Fruit fly (Drosophila melanogaster): ENCODE measurements around the gene Nha2.

- no peak for TF ChIP-seq fru (GFP tag; optimal IDR thresholded peaks at IDR 0.05)
- no peak for TF ChIP-seq N (GFP tag; optimal IDR thresholded peaks at IDR 0.05)
Measured at dm6 chr3R:23030900-23031299, 32.6 kb upstream of the Nha2 start.

Data from whole organism, wandering third instar larva.